Fruit fly (Drosophila melanogaster) whole organism, prepupa: ENCODE data around the gene CG11999.

Experiments
- Blimp-1 ChIP-seq: fragments of 200-800 bp; sonication (Bioruptor generic); optimal IDR thresholded peaks from 3 replicates; lab custom pipeline; 2017; ENCODE audit warnings: missing biosample characterization, missing genetic modification characterization, mild to moderate bottlenecking, moderate library complexity, missing genetic modification reagents
- CG10631 ChIP-seq: fragments of 200-800 bp; sonication (Bioruptor generic); optimal IDR thresholded peaks from 2 replicates; lab custom pipeline; 2016; ENCODE audit warnings: missing biosample characterization, missing genetic modification characterization
- CG10669 ChIP-seq: fragments of 200-800 bp; sonication (Bioruptor generic); optimal IDR thresholded peaks from 3 replicates; lab custom pipeline; 2018; ENCODE audit warnings: missing biosample characterization, mild to moderate bottlenecking, missing genetic modification characterization, moderate library complexity
- CG11294 ChIP-seq: fragments of 200-800 bp; sonication (Bioruptor generic); IDR thresholded peaks from 2 replicates; pipeline ENCODE4 v1.3.6; 2022; ENCODE audit warnings: missing biosample characterization, missing genetic modification characterization
- CG15336 ChIP-seq: fragments of 200-800 bp; sonication (Bioruptor generic); IDR thresholded peaks from 2 replicates; pipeline ENCODE4 v1.3.6; 2022; ENCODE audit warnings: missing biosample characterization, missing genetic modification characterization
- CG1621 ChIP-seq: fragments of 200-800 bp; sonication (Bioruptor generic); optimal IDR thresholded peaks from 3 replicates; lab custom pipeline; 2018; ENCODE audit warnings: missing biosample characterization, mild to moderate bottlenecking, missing genetic modification characterization
- CG3032 ChIP-seq: fragments of 200-800 bp; optimal IDR thresholded peaks from 2 replicates; lab custom pipeline; 2019; ENCODE audit warnings: missing biosample characterization, mild to moderate bottlenecking, missing genetic modification characterization, moderate library complexity
- CG31627 ChIP-seq: fragments of 200-800 bp; sonication (Bioruptor generic); optimal IDR thresholded peaks from 3 replicates; lab custom pipeline; 2016; ENCODE audit warnings: missing biosample characterization, missing genetic modification characterization
- CG32006 ChIP-seq: fragments of 200-800 bp; sonication (Bioruptor generic); optimal IDR thresholded peaks from 3 replicates; lab custom pipeline; 2017; ENCODE audit warnings: missing biosample characterization, mild to moderate bottlenecking, missing genetic modification characterization
- CG34406 ChIP-seq: fragments of 200-800 bp; sonication (Bioruptor generic); optimal IDR thresholded peaks from 3 replicates; lab custom pipeline; 2016; ENCODE audit warnings: missing biosample characterization, missing genetic modification characterization
- CG4318 ChIP-seq: fragments of 200-800 bp; sonication (Bioruptor generic); optimal IDR thresholded peaks from 3 replicates; lab custom pipeline; 2017; ENCODE audit warnings: missing biosample characterization, mild to moderate bottlenecking, missing genetic modification characterization
- CG6163 ChIP-seq: fragments of 200-800 bp; sonication (Bioruptor generic); IDR thresholded peaks from 3 replicates; pipeline ENCODE4 v1.3.6; 2022; ENCODE audit warnings: missing biosample characterization, missing genetic modification characterization
- CG6808 ChIP-seq: fragments of 200-800 bp; sonication (Bioruptor generic); optimal IDR thresholded peaks from 3 replicates; lab custom pipeline; 2017; ENCODE audit warnings: missing biosample characterization, missing genetic modification characterization, mild to moderate bottlenecking, moderate library complexity, missing genetic modification reagents
- CG6854 ChIP-seq: fragments of 200-800 bp; sonication (Bioruptor generic); optimal IDR thresholded peaks from 2 replicates; lab custom pipeline; 2017; ENCODE audit warnings: missing biosample characterization, mild to moderate bottlenecking, missing genetic modification characterization
- CG7368 ChIP-seq: fragments of 200-800 bp; sonication (Bioruptor generic); optimal IDR thresholded peaks from 3 replicates; lab custom pipeline; 2016; ENCODE audit warnings: missing biosample characterization, missing genetic modification characterization
- CG8119 ChIP-seq: fragments of 200-800 bp; sonication (Bioruptor generic); IDR thresholded peaks from 3 replicates; pipeline ENCODE4 v1.3.6; 2022; ENCODE audit warnings: missing biosample characterization, missing genetic modification characterization
- CG8319 ChIP-seq: fragments of 200-800 bp; sonication (Bioruptor generic); optimal IDR thresholded peaks from 3 replicates; lab custom pipeline; 2016; ENCODE audit warnings: missing biosample characterization, missing genetic modification characterization
- CG8632 ChIP-seq: fragments of 200-800 bp; sonication (Bioruptor generic); optimal IDR thresholded peaks from 3 replicates; lab custom pipeline; 2016; ENCODE audit warnings: missing biosample characterization, missing genetic modification characterization
- CG9139 ChIP-seq: fragments of 200-800 bp; sonication (Bioruptor generic); optimal IDR thresholded peaks from 3 replicates; lab custom pipeline; 2017; ENCODE audit warnings: missing biosample characterization, mild to moderate bottlenecking, missing genetic modification characterization
- Eip75B ChIP-seq: fragments of 200-800 bp; sonication (Bioruptor generic); optimal IDR thresholded peaks from 3 replicates; lab custom pipeline; 2016; ENCODE audit warnings: missing biosample characterization, missing genetic modification characterization
- Eip78C ChIP-seq: fragments of 200-800 bp; sonication (Bioruptor generic); peaks from one replicate; lab custom pipeline; 2016; ENCODE audit warnings: missing biosample characterization, missing genetic modification characterization
- Eip93F ChIP-seq: fragments of 200-800 bp; sonication (Bioruptor generic); optimal IDR thresholded peaks from 2 replicates; lab custom pipeline; 2016; ENCODE audit warnings: missing biosample characterization, mild to moderate bottlenecking, missing genetic modification characterization
- Ets21C ChIP-seq: fragments of 200-800 bp; sonication (Bioruptor generic); optimal IDR thresholded peaks from 3 replicates; lab custom pipeline; 2016; ENCODE audit warnings: missing biosample characterization, missing genetic modification characterization
- Ets96B ChIP-seq: fragments of 200-800 bp; optimal IDR thresholded peaks from 2 replicates; lab custom pipeline; 2019; ENCODE audit warnings: missing biosample characterization, mild to moderate bottlenecking, missing genetic modification characterization, moderate library complexity
- Hr38 ChIP-seq: sonication (Bioruptor generic); optimal IDR thresholded peaks from 2 replicates; lab custom pipeline; 2016; ENCODE audit warnings: missing biosample characterization, missing genetic modification characterization
- Hr39 ChIP-seq: fragments of 200-800 bp; sonication (Bioruptor generic); optimal IDR thresholded peaks from 2 replicates; lab custom pipeline; 2016; ENCODE audit warnings: missing biosample characterization, missing genetic modification characterization
- Hr4 ChIP-seq: fragments of 200-800 bp; sonication (Bioruptor generic); optimal IDR thresholded peaks from 3 replicates; lab custom pipeline; 2016; ENCODE audit warnings: missing biosample characterization, missing genetic modification characterization
- Lpt ChIP-seq: fragments of 200-800 bp; sonication (Bioruptor generic); optimal IDR thresholded peaks from 3 replicates; lab custom pipeline; 2016; ENCODE audit warnings: missing biosample characterization, missing genetic modification characterization
- Met ChIP-seq: fragments of 200-800 bp; sonication (Bioruptor generic); optimal IDR thresholded peaks from 3 replicates; lab custom pipeline; 2016; ENCODE audit warnings: missing biosample characterization, missing genetic modification characterization
- OdsH ChIP-seq: fragments of 200-800 bp; sonication (Bioruptor generic); optimal IDR thresholded peaks from 3 replicates; lab custom pipeline; 2016; ENCODE audit warnings: missing biosample characterization, missing genetic modification characterization
- Sox14 ChIP-seq: fragments of 200-800 bp; sonication (Bioruptor generic); optimal IDR thresholded peaks from 3 replicates; lab custom pipeline; 2016; ENCODE audit warnings: missing biosample characterization, missing genetic modification characterization
- Sox15 ChIP-seq: fragments of 200-800 bp; sonication (Bioruptor generic); optimal IDR thresholded peaks from 3 replicates; lab custom pipeline; 2016; ENCODE audit warnings: missing biosample characterization, missing genetic modification characterization
- achi ChIP-seq: fragments of 200-800 bp; sonication (Bioruptor generic); optimal IDR thresholded peaks from 3 replicates; lab custom pipeline; 2016; ENCODE audit warnings: missing biosample characterization, missing genetic modification characterization
- acj6 ChIP-seq: fragments of 200-800 bp; sonication (Bioruptor generic); optimal IDR thresholded peaks from 3 replicates; lab custom pipeline; 2016; ENCODE audit warnings: missing biosample characterization, missing genetic modification characterization
- cyc ChIP-seq: fragments of 200-800 bp; sonication (Bioruptor generic); optimal IDR thresholded peaks from 3 replicates; lab custom pipeline; 2016; ENCODE audit warnings: missing biosample characterization, missing genetic modification characterization
- esn ChIP-seq: fragments of 200-800 bp; sonication (Bioruptor generic); optimal IDR thresholded peaks from 2 replicates; lab custom pipeline; 2016; ENCODE audit warnings: missing biosample characterization, mild to moderate bottlenecking, missing genetic modification characterization, moderate library complexity
- fd59A ChIP-seq: fragments of 200-800 bp; sonication (Bioruptor generic); optimal IDR thresholded peaks from 2 replicates; lab custom pipeline; 2017; ENCODE audit warnings: missing biosample characterization, mild to moderate bottlenecking, missing genetic modification characterization, missing genetic modification reagents
- fkh ChIP-seq: fragments of 200-800 bp; sonication (Bioruptor generic); optimal IDR thresholded peaks from 3 replicates; lab custom pipeline; 2017; ENCODE audit warnings: missing biosample characterization, mild to moderate bottlenecking, missing genetic modification characterization, moderate library complexity
- lz ChIP-seq: fragments of 200-800 bp; sonication (Bioruptor generic); optimal IDR thresholded peaks from 3 replicates; lab custom pipeline; 2016; ENCODE audit warnings: missing biosample characterization, missing genetic modification characterization
- net ChIP-seq: fragments of 200-800 bp; sonication (Bioruptor generic); optimal IDR thresholded peaks from 3 replicates; lab custom pipeline; 2016; ENCODE audit warnings: missing biosample characterization, missing genetic modification characterization
- pdm3 ChIP-seq: fragments of 200-800 bp; sonication (Bioruptor generic); optimal IDR thresholded peaks from 3 replicates; lab custom pipeline; 2016; ENCODE audit warnings: missing biosample characterization, missing genetic modification characterization
- salr ChIP-seq, 2 experiments: fragments of 200-800 bp; sonication (Bioruptor generic); optimal IDR thresholded peaks; 3 replicates each; lab custom pipeline; 2016 to 2018; ENCODE audit warnings: missing biosample characterization in 2 of 2, missing genetic modification characterization in 2 of 2, mild to moderate bottlenecking in 1 of 2
- ss ChIP-seq, 2 experiments: fragments of 200-800 bp; sonication (Bioruptor generic); optimal IDR thresholded peaks; 2 replicates in 1 of 2; 3 replicates in 1 of 2; lab custom pipeline; 2017 to 2018; ENCODE audit warnings: mild to moderate bottlenecking in 2 of 2, missing biosample characterization in 2 of 2, missing genetic modification characterization in 2 of 2, moderate library complexity in 1 of 2
- svp ChIP-seq: fragments of 200-800 bp; sonication (Bioruptor generic); peaks from one replicate; lab custom pipeline; 2016; ENCODE audit warnings: missing biosample characterization, missing genetic modification characterization
- topi ChIP-seq: fragments of 200-800 bp; sonication (Bioruptor generic); optimal IDR thresholded peaks from 3 replicates; lab custom pipeline; 2016; ENCODE audit warnings: missing biosample characterization, missing genetic modification characterization
- vri ChIP-seq: fragments of 200-800 bp; sonication (Bioruptor generic); optimal IDR thresholded peaks from 3 replicates; lab custom pipeline; 2016; ENCODE audit warnings: missing biosample characterization, mild to moderate bottlenecking, missing genetic modification characterization

CG11999 gene

DNA sequence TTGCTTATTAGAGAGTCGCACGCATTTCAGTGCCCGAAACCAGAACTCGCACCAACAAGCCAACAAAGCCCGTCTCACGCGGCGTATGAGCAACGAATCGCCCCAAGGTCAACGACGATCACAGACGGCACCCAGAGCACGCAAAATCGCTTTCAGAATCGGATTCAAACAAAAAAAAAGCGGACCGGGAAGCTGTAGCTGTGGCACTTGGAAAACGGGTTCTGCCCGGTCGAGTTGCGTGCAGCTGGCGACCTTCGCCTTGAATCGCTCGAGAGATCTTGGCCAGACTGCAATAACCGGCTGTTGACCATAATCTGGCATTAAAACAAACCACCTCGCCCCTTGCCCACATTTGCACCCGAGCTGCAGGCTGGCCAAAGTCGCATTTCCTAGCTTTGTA lies 8.9 kb upstream of the CG11999 start:
- TF ChIP-seq pdm3 (GFP tag; lab: Kevin White, UChicago) (no peak), CG6163 (GFP tag; lab: Robert Waterston, UW) (0 out of 3 replicates have a peak, but pooled peaks have one; percentile 17), CG9139 (GFP tag; lab: Kevin White, UChicago) (peak; percentile 34), Blimp-1 (GFP tag; lab: Kevin White, UChicago) (peak; percentile 43), Lpt (peak; percentile 47), salr (GFP tag; optimal IDR thresholded peaks at IDR 0.05; lab: Kevin White, UChicago) (no peak), Eip75B (GFP tag; lab: Kevin White, UChicago) (peak; percentile 68), CG6854 (GFP tag; lab: Kevin White, UChicago) (peak; percentile 90), CG7368 (GFP tag; lab: Kevin White, UChicago) (no peak), CG1621 (tag; lab: Kevin White, UChicago) (peak; percentile 74), net (GFP tag; lab: Kevin White, UChicago) (peak; percentile 18), ss (GFP tag; optimal IDR thresholded peaks at IDR 0.05; lab: Kevin White, UChicago) (peak; percentile 56 to 99), Eip78C (GFP tag; lab: Kevin White, UChicago) (peak; percentile 25), Hr39 (GFP tag; lab: Kevin White, UChicago) (peak; percentile 35), CG6808 (GFP tag; lab: Kevin White, UChicago) (peak; percentile 32), Ets21C (no peak), svp (peak; percentile 78)

DNA sequence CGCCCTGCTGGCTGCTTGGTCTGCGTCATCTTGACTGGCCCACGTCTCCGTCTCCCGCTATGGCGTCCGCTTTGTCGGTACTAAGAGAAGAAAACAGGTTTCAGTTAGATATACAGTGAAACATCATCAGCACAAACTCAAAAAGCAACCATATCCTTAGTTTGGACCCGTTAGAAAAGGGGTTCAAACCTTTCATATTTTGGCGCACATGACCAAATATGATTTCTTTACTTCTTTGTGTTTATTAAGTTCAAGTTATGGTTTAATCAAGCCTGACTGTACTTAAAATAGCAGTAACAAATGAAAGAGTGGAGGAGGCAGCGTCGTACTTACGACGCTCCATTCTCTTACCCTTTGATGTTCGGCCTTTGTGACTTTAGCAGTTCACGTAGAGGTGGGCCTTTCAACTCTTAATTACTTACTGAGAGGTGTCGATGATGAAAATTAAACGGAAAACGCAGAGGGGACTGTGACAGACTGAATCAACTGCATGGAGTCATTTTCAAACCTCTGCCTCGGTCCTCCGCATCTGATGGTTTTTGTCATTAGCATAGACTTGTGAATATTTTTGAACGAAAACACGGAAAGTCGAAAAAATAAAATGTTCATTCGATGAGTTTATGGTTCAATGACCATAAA lies 7.3 kb upstream of the CG11999 start:
- TF ChIP-seq esn (GFP tag; lab: Kevin White, UChicago) = peak; percentile 94
- peak; percentile 85 for TF ChIP-seq fd59A (GFP tag; lab: Kevin White, UChicago)
- peak; percentile 84 for TF ChIP-seq CG3032
- TF ChIP-seq CG6854 (GFP tag; lab: Kevin White, UChicago) = peak; percentile 51
- TF ChIP-seq topi (GFP tag; lab: Kevin White, UChicago) = peak; percentile 92
- TF ChIP-seq CG6163 (GFP tag; lab: Robert Waterston, UW) = peak; percentile 97
- TF ChIP-seq CG31627 = peak; percentile 90
- TF ChIP-seq fkh (GFP tag; lab: Kevin White, UChicago) = peak; percentile 42
- TF ChIP-seq pdm3 (GFP tag; lab: Kevin White, UChicago) = peak; percentile 91
- TF ChIP-seq CG34406 (GFP tag; lab: Kevin White, UChicago) = peak; percentile 84
- peak; percentile 84 for TF ChIP-seq ss (GFP tag; optimal IDR thresholded peaks at IDR 0.05; lab: Kevin White, UChicago)
- TF ChIP-seq Eip93F = peak; percentile 57
- peak; percentile 95 for TF ChIP-seq Sox14 (GFP tag; lab: Kevin White, UChicago)
- TF ChIP-seq CG7368 (GFP tag; lab: Kevin White, UChicago) = peak; percentile 91
- peak; percentile 93 for TF ChIP-seq Eip75B (GFP tag; lab: Kevin White, UChicago)
- peak; percentile 90 for TF ChIP-seq CG10669 (GFP tag; lab: Kevin White, UChicago)
- peak; percentile 92 for TF ChIP-seq acj6 (GFP tag; lab: Kevin White, UChicago)
- peak; percentile 86 for TF ChIP-seq CG11294 (GFP tag; lab: Robert Waterston, UW)
- peak; percentile 92 for TF ChIP-seq OdsH (GFP tag; lab: Kevin White, UChicago)
- peak; percentile 80 for TF ChIP-seq CG8319 (GFP tag; lab: Kevin White, UChicago)
- peak; percentile 93 for TF ChIP-seq cyc (GFP tag; lab: Kevin White, UChicago)
- TF ChIP-seq net (GFP tag; lab: Kevin White, UChicago) = peak; percentile 92
- peak; percentile 90 for TF ChIP-seq lz (GFP tag; lab: Kevin White, UChicago)
- peak; percentile 42 for TF ChIP-seq Blimp-1 (GFP tag; lab: Kevin White, UChicago)
- TF ChIP-seq vri (GFP tag; lab: Kevin White, UChicago) = peak; percentile 92
- TF ChIP-seq CG10631 (GFP tag; lab: Kevin White, UChicago) = peak; percentile 92
- TF ChIP-seq Lpt = peak; percentile 94
- peak; percentile 56 for TF ChIP-seq Hr38 (GFP tag; lab: Kevin White, UChicago)
- TF ChIP-seq salr (GFP tag; optimal IDR thresholded peaks at IDR 0.05; lab: Kevin White, UChicago) = peak; percentile 85 to 91
- TF ChIP-seq Ets96B (tag; lab: Kevin White, UChicago) = peak; percentile 93
- peak; percentile 93 for TF ChIP-seq Met
- TF ChIP-seq Hr4 (GFP tag; lab: Kevin White, UChicago) = peak; percentile 96
- TF ChIP-seq CG8632 (GFP tag; lab: Kevin White, UChicago) = peak; percentile 79
- TF ChIP-seq CG32006 (GFP tag; lab: Kevin White, UChicago) = peak; percentile 94
- peak; percentile 97 for TF ChIP-seq Eip78C (GFP tag; lab: Kevin White, UChicago)
- TF ChIP-seq achi (GFP tag; lab: Kevin White, UChicago) = peak; percentile 92
- TF ChIP-seq CG9139 (GFP tag; lab: Kevin White, UChicago) = peak; percentile 78
- peak; percentile 86 for TF ChIP-seq CG4318
- peak; percentile 86 for TF ChIP-seq CG1621 (tag; lab: Kevin White, UChicago)
- peak; percentile 85 for TF ChIP-seq Ets21C
- peak; percentile 95 for TF ChIP-seq CG8119 (GFP tag; lab: Robert Waterston, UW)
- TF ChIP-seq CG15336 (GFP tag; lab: Robert Waterston, UW) = peak; percentile 95
- peak; percentile 78 for TF ChIP-seq Sox15 (GFP tag; lab: Kevin White, UChicago)
